Fruit fly (Drosophila melanogaster) whole organism, embryonic: Measurements from ENCODE around the gene CG7579.

Experiments used
- CG10462 ChIP-seq: fragments of 200-800 bp; sonication (Bioruptor generic); optimal IDR thresholded peaks from 2 replicates; lab custom pipeline; 2016; ENCODE audit warnings: missing biosample characterization, missing genetic modification characterization
- CG10654 ChIP-seq: fragments of 200-800 bp; sonication (Bioruptor generic); optimal IDR thresholded peaks from 2 replicates; lab custom pipeline; 2016; ENCODE audit warnings: missing biosample characterization, missing genetic modification characterization
- CG10979 ChIP-seq: fragments of 200-800 bp; sonication (Bioruptor generic); optimal IDR thresholded peaks from 2 replicates; lab custom pipeline; 2018; ENCODE audit warnings: missing biosample characterization, mild to moderate bottlenecking, missing genetic modification characterization, moderate library complexity
- CG11093 ChIP-seq: fragments of 200-800 bp; sonication (Bioruptor generic); IDR thresholded peaks from 3 replicates; pipeline ENCODE4 v1.3.6; 2022; ENCODE audit warnings: missing biosample characterization, missing genetic modification characterization
- CG1233 ChIP-seq: fragments of 200-800 bp; sonication (Bioruptor generic); optimal IDR thresholded peaks from 4 replicates; lab custom pipeline; 2018; ENCODE audit warnings: missing biosample characterization, mild to moderate bottlenecking, missing genetic modification characterization
- CG15269 ChIP-seq: fragments of 200-800 bp; sonication (Bioruptor generic); optimal IDR thresholded peaks from 2 replicates; lab custom pipeline; 2018; ENCODE audit warnings: missing biosample characterization, mild to moderate bottlenecking, missing genetic modification characterization, moderate library complexity
- CG15696 ChIP-seq: fragments of 200-800 bp; sonication (Bioruptor generic); optimal IDR thresholded peaks from 2 replicates; lab custom pipeline; 2019; ENCODE audit warnings: missing biosample characterization, mild to moderate bottlenecking, missing genetic modification characterization, moderate library complexity
- CG1603 ChIP-seq: fragments of 200-800 bp; sonication (Bioruptor generic); optimal IDR thresholded peaks from 2 replicates; lab custom pipeline; 2019; ENCODE audit warnings: missing biosample characterization, mild to moderate bottlenecking, missing genetic modification characterization, moderate library complexity
- CG1647 ChIP-seq: fragments of 200-800 bp; sonication (Bioruptor generic); optimal IDR thresholded peaks from 3 replicates; lab custom pipeline; 2016; ENCODE audit warnings: missing biosample characterization, missing genetic modification characterization
- CG17359 ChIP-seq: fragments of 200-800 bp; sonication (Bioruptor generic); optimal IDR thresholded peaks from 3 replicates; lab custom pipeline; 2018; ENCODE audit warnings: missing biosample characterization, mild to moderate bottlenecking, missing genetic modification characterization, moderate library complexity
- CG18476 ChIP-seq: fragments of 200-800 bp; sonication (Bioruptor generic); optimal IDR thresholded peaks from 2 replicates; lab custom pipeline; 2016; ENCODE audit warnings: missing biosample characterization, mild to moderate bottlenecking, missing genetic modification characterization
- CG2199 ChIP-seq: fragments of 200-800 bp; sonication (Bioruptor generic); IDR thresholded peaks from 3 replicates; pipeline ENCODE4 v1.3.6; 2022; ENCODE audit warnings: missing biosample characterization, missing genetic modification characterization
- CG2202 ChIP-seq: fragments of 200-800 bp; sonication (Bioruptor generic); optimal IDR thresholded peaks from 2 replicates; lab custom pipeline; 2018; ENCODE audit warnings: missing biosample characterization, mild to moderate bottlenecking, missing genetic modification characterization
- CG3065 ChIP-seq: fragments of 200-800 bp; sonication (Bioruptor generic); optimal IDR thresholded peaks from 2 replicates; lab custom pipeline; 2016; ENCODE audit warnings: missing biosample characterization, missing genetic modification characterization
- CG4854 ChIP-seq: fragments of 200-800 bp; sonication (Bioruptor generic); optimal IDR thresholded peaks from 2 replicates; lab custom pipeline; 2016; ENCODE audit warnings: missing biosample characterization, missing genetic modification characterization, inconsistent platforms
- CG5180 ChIP-seq: fragments of 200-800 bp; sonication (Bioruptor generic); optimal IDR thresholded peaks from 3 replicates; lab custom pipeline; 2017; ENCODE audit warnings: missing biosample characterization, missing genetic modification characterization, mild to moderate bottlenecking, moderate library complexity, missing genetic modification reagents
- CG7357 ChIP-seq: fragments of 200-800 bp; sonication (Bioruptor generic); IDR thresholded peaks from 3 replicates; pipeline ENCODE4 v1.3.6; 2022; ENCODE audit warnings: missing biosample characterization, missing genetic modification characterization
- CG7556 ChIP-seq: fragments of 200-800 bp; sonication (Bioruptor generic); optimal IDR thresholded peaks from 2 replicates; lab custom pipeline; 2017; ENCODE audit warnings: missing biosample characterization, mild to moderate bottlenecking, missing genetic modification characterization
- CG8281 ChIP-seq: fragments of 200-800 bp; sonication (Bioruptor generic); optimal IDR thresholded peaks from 2 replicates; lab custom pipeline; 2018; ENCODE audit warnings: missing biosample characterization, mild to moderate bottlenecking, missing genetic modification characterization, moderate library complexity
- CG9797 ChIP-seq: fragments of 200-800 bp; sonication (Bioruptor generic); optimal IDR thresholded peaks from 3 replicates; lab custom pipeline; 2018; ENCODE audit warnings: missing biosample characterization, mild to moderate bottlenecking, missing genetic modification characterization
- Camta ChIP-seq: fragments of 200-800 bp; sonication (Bioruptor generic); optimal IDR thresholded peaks from 2 replicates; lab custom pipeline; 2016; ENCODE audit warnings: missing biosample characterization, missing genetic modification characterization
- D19A ChIP-seq: fragments of 200-800 bp; optimal IDR thresholded peaks from 3 replicates; lab custom pipeline; 2019; ENCODE audit warnings: missing biosample characterization, mild to moderate bottlenecking, missing genetic modification characterization, moderate library complexity
- Doc2 ChIP-seq: fragments of 200-800 bp; sonication (Bioruptor generic); IDR thresholded peaks from 2 replicates; pipeline ENCODE4 v1.3.6; 2022; ENCODE audit warnings: missing biosample characterization, missing genetic modification characterization
- E2f1 ChIP-seq: fragments of 200-800 bp; sonication (Bioruptor generic); IDR thresholded peaks from 2 replicates; pipeline ENCODE4 v1.3.6; 2022; ENCODE audit warnings: missing biosample characterization, missing genetic modification characterization
- Ets97D ChIP-seq: fragments of 200-800 bp; sonication (Bioruptor generic); optimal IDR thresholded peaks from 3 replicates; lab custom pipeline; 2016; ENCODE audit warnings: missing biosample characterization, missing genetic modification characterization
- Hmr ChIP-seq: fragments of 200-800 bp; sonication (Bioruptor generic); optimal IDR thresholded peaks from 3 replicates; lab custom pipeline; 2017; ENCODE audit warnings: mild to moderate bottlenecking, missing biosample characterization, missing genetic modification reagents, missing genetic modification characterization
- Kr ChIP-seq: fragments of 200-800 bp; sonication (Bioruptor generic); optimal IDR thresholded peaks from 2 replicates; lab custom pipeline; 2017; ENCODE audit warnings: missing biosample characterization, mild to moderate bottlenecking, missing genetic modification characterization
- Sry-β ChIP-seq: fragments of 200-800 bp; sonication (Bioruptor generic); optimal IDR thresholded peaks from 2 replicates; lab custom pipeline; 2018; ENCODE audit warnings: missing biosample characterization, mild to moderate bottlenecking, missing genetic modification characterization, moderate library complexity
- ac ChIP-seq: fragments of 200-800 bp; sonication (Bioruptor generic); optimal IDR thresholded peaks from 3 replicates; lab custom pipeline; 2017; ENCODE audit warnings: missing biosample characterization, mild to moderate bottlenecking, missing genetic modification characterization
- ash1 ChIP-seq: fragments of 200-800 bp; sonication (Bioruptor generic); optimal IDR thresholded peaks from 2 replicates; lab custom pipeline; 2018; ENCODE audit warnings: missing biosample characterization, mild to moderate bottlenecking, missing genetic modification characterization
- caup ChIP-seq: fragments of 200-800 bp; sonication (Bioruptor generic); optimal IDR thresholded peaks from 3 replicates; lab custom pipeline; 2017; ENCODE audit warnings: missing biosample characterization, mild to moderate bottlenecking, missing genetic modification characterization, moderate library complexity; ENCODE audit not compliant: severe bottlenecking
- crc ChIP-seq: fragments of 200-800 bp; sonication (Bioruptor generic); optimal IDR thresholded peaks from 2 replicates; lab custom pipeline; 2016; ENCODE audit warnings: missing biosample characterization, missing genetic modification characterization
- disco-r ChIP-seq: fragments of 200-800 bp; sonication (Bioruptor generic); optimal IDR thresholded peaks from 2 replicates; lab custom pipeline; 2016; ENCODE audit warnings: missing biosample characterization, missing genetic modification characterization
- dmrt11E ChIP-seq: fragments of 200-800 bp; sonication (Bioruptor generic); optimal IDR thresholded peaks from 3 replicates; lab custom pipeline; 2018; ENCODE audit warnings: missing biosample characterization, mild to moderate bottlenecking, missing genetic modification characterization, moderate library complexity
- emc ChIP-seq: fragments of 200-800 bp; sonication (Bioruptor generic); optimal IDR thresholded peaks from 2 replicates; lab custom pipeline; 2016; ENCODE audit warnings: missing biosample characterization, missing genetic modification characterization
- ems ChIP-seq: fragments of 200-800 bp; sonication (Bioruptor generic); optimal IDR thresholded peaks from 3 replicates; lab custom pipeline; 2016; ENCODE audit warnings: missing biosample characterization, missing genetic modification characterization
- esg ChIP-seq: fragments of 200-800 bp; sonication (Bioruptor generic); conservative IDR thresholded peaks from 2 replicates; pipeline ENCODE4 v1.3.6; 2022; ENCODE audit warnings: missing biosample characterization, missing genetic modification characterization
- ftz-f1 ChIP-seq: fragments of 200-800 bp; sonication (Bioruptor generic); optimal IDR thresholded peaks from 2 replicates; lab custom pipeline; 2016; ENCODE audit warnings: missing biosample characterization, missing genetic modification characterization
- grau ChIP-seq: fragments of 200-800 bp; optimal IDR thresholded peaks from 3 replicates; lab custom pipeline; 2019; ENCODE audit warnings: missing biosample characterization, mild to moderate bottlenecking, missing genetic modification characterization, moderate library complexity
- gsb-n ChIP-seq: fragments of 200-800 bp; sonication (Bioruptor generic); optimal IDR thresholded peaks from 3 replicates; lab custom pipeline; 2018; ENCODE audit warnings: missing biosample characterization, mild to moderate bottlenecking, missing genetic modification characterization
- hth ChIP-seq: fragments of >200 bp; optimal IDR thresholded peaks from 2 replicates; lab custom pipeline; 2017; ENCODE audit warnings: inconsistent platforms
- jumu ChIP-seq: fragments of 200-800 bp; sonication (Bioruptor generic); optimal IDR thresholded peaks from 3 replicates; lab custom pipeline; 2016; ENCODE audit warnings: missing biosample characterization, missing genetic modification characterization
- kah ChIP-seq: fragments of 200-800 bp; sonication (Bioruptor generic); optimal IDR thresholded peaks from 2 replicates; lab custom pipeline; 2018; ENCODE audit warnings: missing biosample characterization, mild to moderate bottlenecking, missing genetic modification characterization
- knrl ChIP-seq: fragments of 200-800 bp; sonication (Bioruptor generic); IDR thresholded peaks from 3 replicates; pipeline ENCODE4 v1.3.6; 2022; ENCODE audit warnings: missing biosample characterization, missing genetic modification characterization; ENCODE audit not compliant: partially characterized antibody
- lov ChIP-seq, 2 experiments: fragments of 200-800 bp in 1 of 2; fragments of >200 bp in 1 of 2; sonication (Bioruptor generic) in 1 of 2; IDR thresholded peaks in 1 of 2; optimal IDR thresholded peaks in 1 of 2; 2 replicates in 1 of 2; 3 replicates in 1 of 2; pipeline versions ENCODE4 v1.3.6 to Lab custom; 2017 to 2022; ENCODE audit warnings: missing biosample characterization in 1 of 2, missing genetic modification characterization in 1 of 2
- oc ChIP-seq: fragments of 200-800 bp; sonication (Bioruptor generic); optimal IDR thresholded peaks from 2 replicates; lab custom pipeline; 2018; ENCODE audit warnings: missing biosample characterization, mild to moderate bottlenecking, missing genetic modification characterization, moderate library complexity
- org-1 ChIP-seq: fragments of 200-800 bp; sonication (Bioruptor generic); optimal IDR thresholded peaks from 2 replicates; lab custom pipeline; 2017; ENCODE audit warnings: missing biosample characterization, missing genetic modification characterization
- pum ChIP-seq: fragments of 200-800 bp; sonication (Bioruptor generic); optimal IDR thresholded peaks from 2 replicates; lab custom pipeline; 2016; ENCODE audit warnings: missing biosample characterization, missing genetic modification characterization
- run ChIP-seq: fragments of 200-800 bp; sonication (Bioruptor generic); optimal IDR thresholded peaks from 3 replicates; lab custom pipeline; 2018; ENCODE audit warnings: missing biosample characterization, mild to moderate bottlenecking, missing genetic modification characterization
- sisA ChIP-seq: fragments of 200-800 bp; sonication (Bioruptor generic); IDR thresholded peaks from 2 replicates; pipeline ENCODE4 v1.3.6; 2022; ENCODE audit warnings: missing biosample characterization, missing genetic modification characterization
- slbo ChIP-seq: fragments of 200-800 bp; sonication (Bioruptor generic); IDR thresholded peaks from 2 replicates; pipeline ENCODE4 v1.3.6; 2022; ENCODE audit warnings: missing biosample characterization, missing genetic modification characterization
- sr ChIP-seq: fragments of 200-800 bp; sonication (Bioruptor generic); IDR thresholded peaks from 3 replicates; pipeline ENCODE4 v1.3.6; 2022; ENCODE audit warnings: missing biosample characterization, missing genetic modification characterization

The CG7579 gene

dm6 chr3L:15706199-15706598 lies 23.0 kb upstream of the CG7579 start (continued):
- no peak for TF ChIP-seq ftz-f1 (GFP tag; lab: Kevin White, UChicago)
- peak; percentile 15 for TF ChIP-seq CG17359
- TF ChIP-seq CG1603 (tag; lab: Kevin White, UChicago): no peak
- TF ChIP-seq CG1647 (GFP tag; lab: Kevin White, UChicago): no peak
- TF ChIP-seq org-1 (GFP tag; lab: Kevin White, UChicago): no peak
- no peak for TF ChIP-seq CG9797 (GFP tag; lab: Kevin White, UChicago)
- TF ChIP-seq CG2199 (GFP tag; lab: Robert Waterston, UW): no peak
- no peak for TF ChIP-seq knrl (GFP tag; lab: Robert Waterston, UW)
- no peak for TF ChIP-seq esg
- no peak for TF ChIP-seq Doc2 (GFP tag; lab: Robert Waterston, UW)
- TF ChIP-seq Kr (GFP tag; lab: Kevin White, UChicago): peak; percentile 2
- TF ChIP-seq CG10462 (GFP tag; lab: Kevin White, UChicago): no peak
- no peak for TF ChIP-seq sisA
- no peak for TF ChIP-seq Camta (GFP tag; lab: Kevin White, UChicago)
- no peak for TF ChIP-seq CG15269 (tag; lab: Kevin White, UChicago)
- no peak for TF ChIP-seq CG5180
- TF ChIP-seq caup (GFP tag; lab: Kevin White, UChicago): no peak
- TF ChIP-seq D19A: no peak
- TF ChIP-seq Hmr: no peak
- peak; percentile 39 for TF ChIP-seq CG1233
- TF ChIP-seq CG8281 (tag; lab: Kevin White, UChicago): peak; percentile 68
- no peak for TF ChIP-seq CG10979 (tag; lab: Kevin White, UChicago)
- no peak for TF ChIP-seq gsb-n
- TF ChIP-seq jumu (GFP tag; lab: Kevin White, UChicago): no peak
- no peak for TF ChIP-seq disco-r (GFP tag; lab: Kevin White, UChicago)
- TF ChIP-seq CG7556: no peak
- no peak for TF ChIP-seq slbo (GFP tag; lab: Robert Waterston, UW)
- TF ChIP-seq ac (GFP tag; lab: Kevin White, UChicago): no peak
- TF ChIP-seq Sry-β (GFP tag; lab: Kevin White, UChicago): no peak
- TF ChIP-seq emc (GFP tag; lab: Kevin White, UChicago): no peak
- no peak for TF ChIP-seq kah (GFP tag; lab: Kevin White, UChicago)
- peak; percentile 28 for TF ChIP-seq oc (tag; lab: Kevin White, UChicago)
- no peak for TF ChIP-seq grau (tag; lab: Kevin White, UChicago)
- TF ChIP-seq CG7357 (GFP tag; lab: Robert Waterston, UW): no peak
- TF ChIP-seq CG18476 (GFP tag; lab: Kevin White, UChicago): no peak
- no peak for TF ChIP-seq sr (GFP tag; lab: Robert Waterston, UW)
- TF ChIP-seq Ets97D (GFP tag; lab: Kevin White, UChicago): no peak
- TF ChIP-seq dmrt11E: peak; percentile 6
- peak; percentile 47 for TF ChIP-seq CG15696 (tag; lab: Kevin White, UChicago)
- no peak for TF ChIP-seq run (tag; lab: Kevin White, UChicago)
- no peak for TF ChIP-seq ash1 (GFP tag; lab: Kevin White, UChicago)
- TF ChIP-seq E2f1 (GFP tag; lab: Robert Waterston, UW): no peak
- TF ChIP-seq hth (lab: Kevin White, UChicago): no peak
- no peak for TF ChIP-seq CG4854 (GFP tag; lab: Kevin White, UChicago)
- TF ChIP-seq CG2202 (tag; lab: Kevin White, UChicago): peak; percentile 25
- no peak for TF ChIP-seq lov (optimal IDR thresholded peaks at IDR 0.05; lab: Kevin White, UChicago)
- no peak for TF ChIP-seq lov (GFP tag; IDR thresholded peaks at IDR 0.05; lab: Robert Waterston, UW)
- no peak for TF ChIP-seq crc (GFP tag; lab: Kevin White, UChicago)
- TF ChIP-seq ems (GFP tag; lab: Kevin White, UChicago): no peak
- TF ChIP-seq CG3065 (GFP tag; lab: Kevin White, UChicago): no peak
- TF ChIP-seq pum (GFP tag; lab: Kevin White, UChicago): no peak
- TF ChIP-seq CG10654 (GFP tag; lab: Kevin White, UChicago): no peak
- no peak for TF ChIP-seq CG11093 (GFP tag; lab: Robert Waterston, UW)
